Worm (Caenorhabditis elegans): Measurements from ENCODE around the gene nlp-46.

DNA sequence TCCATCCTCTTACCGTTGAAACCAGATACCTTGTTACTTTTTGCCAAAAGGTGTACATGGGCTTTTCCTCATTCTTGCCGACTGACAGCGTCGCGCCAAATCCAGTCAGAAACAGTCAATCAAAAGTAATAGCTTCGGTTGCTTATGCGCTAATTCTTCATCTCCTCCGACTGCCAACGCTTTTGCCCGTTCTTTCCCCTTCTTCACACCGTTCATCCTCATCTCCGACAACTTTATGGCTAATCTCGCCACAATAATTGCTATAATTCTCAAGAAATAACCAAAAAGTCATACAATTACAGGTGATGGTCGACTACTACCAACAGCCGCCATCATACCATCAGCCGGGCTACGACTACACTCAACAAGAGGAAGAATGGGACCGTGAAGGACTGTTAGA, 28.0 kb downstream of the nlp-46 start, which contains the start of gene atn-1:
- TF ChIP-seq W03F9.2 (tag; optimal IDR thresholded peaks at IDR 0.05) (no peak), him-1 (tag; optimal IDR thresholded peaks at IDR 0.05) (no peak), dao-5 (tag; optimal IDR thresholded peaks at IDR 0.05) (no peak)

Data from whole organism, L4/young adult.